Worm (Caenorhabditis elegans) whole organism, L2 larva: ENCODE data around the gene F35E8.7.
A peak's percentile ranks its signal among the peaks of the same experiment; 100 is the strongest.

Experiments
- C34F6.9 ChIP-seq: fragments of 150-350 bp; optimal IDR thresholded peaks from 2 replicates; lab custom pipeline; 2014; ENCODE audit warnings: missing biosample characterization, missing genetic modification characterization
- F13H6.1 ChIP-seq: sonication (generic microtip); optimal IDR thresholded peaks from 2 replicates; lab custom pipeline; 2016; ENCODE audit warnings: missing genetic modification characterization, missing compliant biosample characterization
- R02D3.7 ChIP-seq: fragments of 150-350 bp; optimal IDR thresholded peaks from 2 replicates; lab custom pipeline; 2014; ENCODE audit warnings: missing biosample characterization, missing genetic modification characterization
- Y55F3AM.14 ChIP-seq: fragments of 200-800 bp; sonication (Bioruptor generic); optimal IDR thresholded peaks from 2 replicates; lab custom pipeline; 2018; ENCODE audit warnings: mild to moderate bottlenecking, missing genetic modification characterization, missing compliant biosample characterization
- alr-1 ChIP-seq: fragments of 150-350 bp; optimal IDR thresholded peaks from 2 replicates; lab custom pipeline; 2014; ENCODE audit warnings: missing biosample characterization, missing genetic modification characterization
- ama-1 ChIP-seq: fragments of 150-350 bp; optimal IDR thresholded peaks from 2 replicates; lab custom pipeline; 2018; ENCODE audit warnings: inconsistent platforms
- blmp-1 ChIP-seq: sonication (generic microtip); optimal IDR thresholded peaks from 2 replicates; lab custom pipeline; 2017; ENCODE audit warnings: missing genetic modification characterization, mild to moderate bottlenecking, missing compliant biosample characterization, antibody characterized with exemption, moderate library complexity; ENCODE audit not compliant: insufficient read depth
- ceh-16 ChIP-seq: fragments of 150-350 bp; optimal IDR thresholded peaks from 2 replicates; lab custom pipeline; 2014; ENCODE audit warnings: missing biosample characterization, missing genetic modification characterization
- ceh-82 ChIP-seq: fragments of 150-350 bp; optimal IDR thresholded peaks from 2 replicates; lab custom pipeline; 2014; ENCODE audit warnings: missing biosample characterization, missing genetic modification characterization
- crh-2 ChIP-seq: sonication (generic microtip); optimal IDR thresholded peaks from 2 replicates; lab custom pipeline; 2017; ENCODE audit warnings: missing biosample characterization, missing genetic modification characterization
- egl-27 ChIP-seq: sonication (generic microtip); optimal IDR thresholded peaks from 3 replicates; lab custom pipeline; 2017; ENCODE audit warnings: missing biosample characterization, missing genetic modification reagents, missing genetic modification characterization
- elt-1 ChIP-seq: fragments of 150-350 bp; optimal IDR thresholded peaks from 2 replicates; lab custom pipeline; 2014; ENCODE audit warnings: missing biosample characterization, missing genetic modification characterization
- elt-3 ChIP-seq: sonication (generic microtip); optimal IDR thresholded peaks from 2 replicates; lab custom pipeline; 2017; ENCODE audit warnings: missing biosample characterization, missing genetic modification characterization
- fos-1 ChIP-seq: fragments of 150-350 bp; optimal IDR thresholded peaks from 2 replicates; lab custom pipeline; 2014; ENCODE audit warnings: missing biosample characterization, missing genetic modification characterization
- gmeb-1 ChIP-seq: fragments of 150-350 bp; optimal IDR thresholded peaks from 2 replicates; lab custom pipeline; 2014; ENCODE audit warnings: missing biosample characterization, missing genetic modification characterization
- lin-11 ChIP-seq: fragments of 150-350 bp; sonication (generic microtip); optimal IDR thresholded peaks from 2 replicates; lab custom pipeline; 2014; ENCODE audit warnings: missing biosample characterization, missing genetic modification characterization, inconsistent platforms, mixed read lengths
- lin-13 ChIP-seq: fragments of 150-350 bp; optimal IDR thresholded peaks from 2 replicates; lab custom pipeline; 2014; ENCODE audit warnings: missing biosample characterization, missing genetic modification reagents, missing genetic modification characterization
- lin-39 ChIP-seq: fragments of 150-350 bp; optimal IDR thresholded peaks from 2 replicates; lab custom pipeline; 2014; ENCODE audit warnings: missing biosample characterization, missing genetic modification reagents, missing genetic modification characterization
- lsy-2 ChIP-seq, 2 experiments: fragments of 150-350 bp in 1 of 2; sonication (generic microtip) in 1 of 2; optimal IDR thresholded peaks; 2 replicates each; lab custom pipeline; 2014 to 2017; ENCODE audit warnings: missing biosample characterization in 2 of 2, missing genetic modification characterization in 2 of 2
- mab-5 ChIP-seq: fragments of 150-350 bp; optimal IDR thresholded peaks from 2 replicates; lab custom pipeline; 2014; ENCODE audit warnings: missing biosample characterization, missing genetic modification characterization
- mdl-1 ChIP-seq, 2 experiments: fragments of 150-350 bp in 1 of 2; sonication (generic microtip) in 1 of 2; optimal IDR thresholded peaks; 2 replicates each; lab custom pipeline; 2017; ENCODE audit warnings: missing biosample characterization in 2 of 2, missing genetic modification characterization in 2 of 2
- nhr-10 ChIP-seq: sonication (generic microtip); optimal IDR thresholded peaks from 2 replicates; lab custom pipeline; 2017; ENCODE audit warnings: missing biosample characterization, missing genetic modification characterization
- nhr-12 ChIP-seq: fragments of 150-350 bp; optimal IDR thresholded peaks from 2 replicates; lab custom pipeline; 2014; ENCODE audit warnings: missing biosample characterization, missing genetic modification characterization
- nhr-129 ChIP-seq: fragments of 150-350 bp; optimal IDR thresholded peaks from 2 replicates; lab custom pipeline; 2014; ENCODE audit warnings: missing biosample characterization, missing genetic modification characterization
- nhr-21 ChIP-seq: fragments of 150-350 bp; optimal IDR thresholded peaks from 2 replicates; lab custom pipeline; 2014; ENCODE audit warnings: missing biosample characterization, missing genetic modification characterization
- nhr-23 ChIP-seq: fragments of 150-350 bp; optimal IDR thresholded peaks from 2 replicates; lab custom pipeline; 2014; ENCODE audit warnings: missing biosample characterization, missing genetic modification reagents, missing genetic modification characterization
- nhr-237 ChIP-seq: fragments of 150-350 bp; optimal IDR thresholded peaks from 2 replicates; lab custom pipeline; 2014; ENCODE audit warnings: missing biosample characterization, missing genetic modification characterization
- nhr-25 ChIP-seq: fragments of 150-350 bp; sonication (generic microtip); optimal IDR thresholded peaks from 3 replicates; lab custom pipeline; 2014; ENCODE audit warnings: missing biosample characterization, missing genetic modification characterization
- nhr-77 ChIP-seq: fragments of 150-350 bp; optimal IDR thresholded peaks from 2 replicates; lab custom pipeline; 2014; ENCODE audit warnings: missing biosample characterization, missing genetic modification characterization
- skn-1 ChIP-seq: sonication (generic microtip); optimal IDR thresholded peaks from 2 replicates; lab custom pipeline; 2017; ENCODE audit warnings: missing biosample characterization, missing genetic modification characterization
- sma-9 ChIP-seq, 2 experiments: fragments of 150-350 bp in 1 of 2; sonication (generic microtip) in 1 of 2; optimal IDR thresholded peaks; 2 replicates each; lab custom pipeline; 2014 to 2016; ENCODE audit warnings: missing genetic modification characterization in 2 of 2, mild to moderate bottlenecking in 1 of 2, missing biosample characterization in 1 of 2, missing compliant biosample characterization in 1 of 2, missing genetic modification reagents in 1 of 2, moderate library complexity in 1 of 2
- snpc-4 ChIP-seq: fragments of 150-350 bp; optimal IDR thresholded peaks from 2 replicates; lab custom pipeline; 2014; ENCODE audit warnings: missing biosample characterization, missing genetic modification characterization
- unc-39 ChIP-seq: fragments of 150-350 bp; optimal IDR thresholded peaks from 2 replicates; lab custom pipeline; 2014; ENCODE audit warnings: missing biosample characterization, missing genetic modification characterization
- unc-55 ChIP-seq: fragments of 150-350 bp; sonication (generic microtip); optimal IDR thresholded peaks from 3 replicates; lab custom pipeline; 2014; ENCODE audit warnings: missing biosample characterization, missing genetic modification reagents, missing genetic modification characterization
- unc-62 ChIP-seq: fragments of 150-350 bp; optimal IDR thresholded peaks from 2 replicates; lab custom pipeline; 2014; ENCODE audit warnings: missing biosample characterization, missing genetic modification reagents, missing genetic modification characterization
- zag-1 ChIP-seq: fragments of 150-350 bp; optimal IDR thresholded peaks from 2 replicates; lab custom pipeline; 2014; ENCODE audit warnings: missing biosample characterization, missing genetic modification characterization
- ztf-1 ChIP-seq: fragments of 200-800 bp; sonication (Bioruptor generic); conservative IDR thresholded peaks from 2 replicates; pipeline ENCODE4 v1.3.6; 2022; ENCODE audit warnings: missing genetic modification characterization, missing compliant biosample characterization
- ztf-4 ChIP-seq: fragments of 150-350 bp; optimal IDR thresholded peaks from 2 replicates; lab custom pipeline; 2014; ENCODE audit warnings: missing biosample characterization, missing genetic modification characterization

The F35E8.7 gene

DNA sequence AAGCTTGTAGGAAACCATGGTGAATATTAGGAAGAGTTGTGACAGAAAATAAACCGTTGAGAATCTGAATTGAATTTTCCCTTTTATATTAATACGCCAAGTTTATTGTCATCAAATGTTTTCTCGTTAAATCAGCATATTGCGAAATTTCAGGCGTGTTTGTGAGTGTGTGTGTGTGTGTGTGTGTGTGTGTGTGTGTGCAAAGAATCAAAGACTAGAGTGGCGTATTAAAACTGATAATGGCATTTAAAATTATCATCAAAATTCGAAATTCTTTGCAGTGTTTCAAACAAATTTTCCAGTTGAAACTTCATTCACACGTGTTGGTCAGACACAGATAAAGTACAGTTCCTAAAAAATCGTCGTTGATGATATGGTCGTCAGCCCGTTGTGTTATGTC is 2.1 kb downstream of the F35E8.7 start, which contains the start of gene gst-38:
gst-38 (minus strand) TSS at position 152 of the 400 bp plus-strand sequence.
- TF ChIP-seq gmeb-1 (tag; lab: Kevin White, UChicago) (no peak), alr-1 (tag; lab: Kevin White, UChicago) (no peak), crh-2 (peak; percentile 30), mdl-1 (tag; optimal IDR thresholded peaks at IDR 0.05; lab: Kevin White, UChicago) (no peak), nhr-10 (tag; lab: Kevin White, UChicago) (no peak), ceh-16 (tag; lab: Kevin White, UChicago) (no peak), unc-55 (GFP tag; lab: Kevin White, UChicago) (no peak), nhr-12 (tag; lab: Kevin White, UChicago) (no peak), lin-13 (GFP tag; lab: Kevin White, UChicago) (no peak), nhr-77 (no peak), blmp-1 (no peak), ceh-82 (tag; lab: Kevin White, UChicago) (no peak), snpc-4 (tag; lab: Kevin White, UChicago) (no peak), nhr-21 (tag; lab: Kevin White, UChicago) (no peak), fos-1 (tag; lab: Kevin White, UChicago) (peak; percentile 63), lin-11 (tag; lab: Kevin White, UChicago) (no peak), unc-62 (GFP tag; lab: Kevin White, UChicago) (no peak), elt-1 (tag; lab: Kevin White, UChicago) (no peak), nhr-129 (no peak), sma-9 (GFP tag; optimal IDR thresholded peaks at IDR 0.05; lab: Kevin White, UChicago) (peak; percentile 57), sma-9 (tag; optimal IDR thresholded peaks at IDR 0.05; lab: Kevin White, UChicago) (no peak), nhr-23 (tag; lab: Kevin White, UChicago) (no peak), ama-1 (lab: Kevin White, UChicago) (no peak), ztf-1 (GFP tag; lab: Robert Waterston, UW) (no peak), zag-1 (tag; lab: Kevin White, UChicago) (no peak), ztf-4 (no peak)
- TF ChIP-seq, all 48 proteins: peak for 3

- TF ChIP-seq nhr-129 (no peak), lsy-2 (tag; optimal IDR thresholded peaks at IDR 0.05; lab: Kevin White, UChicago) (no peak), snpc-4 (tag; lab: Kevin White, UChicago) (no peak), ama-1 (lab: Kevin White, UChicago) (no peak), zag-1 (tag; lab: Kevin White, UChicago) (no peak), ztf-4 (no peak), C34F6.9 (tag; lab: Kevin White, UChicago) (no peak), alr-1 (tag; lab: Kevin White, UChicago) (no peak), lin-39 (tag; lab: Kevin White, UChicago) (no peak)
Measured at ce11 chrV:15917458-15917857, 3.6 kb downstream of the F35E8.7 start, which contains the start of gene F35E8.9. Gene F35E8.9 (minus strand): TSS chrV:15917558.

ce11 chrV:15920273-15920672 is 6.5 kb downstream of the F35E8.7 start, which contains the start of gene F35E8.10:
Gene F35E8.10 (minus strand): TSS chrV:15920373.
- no peak for TF ChIP-seq skn-1 (tag; lab: Kevin White, UChicago)
- no peak for TF ChIP-seq unc-55 (GFP tag; lab: Kevin White, UChicago)
- no peak for TF ChIP-seq gmeb-1 (tag; lab: Kevin White, UChicago)
- TF ChIP-seq unc-39 (tag; lab: Kevin White, UChicago) = no peak
- TF ChIP-seq egl-27 (tag; lab: Kevin White, UChicago) = no peak
- no peak for TF ChIP-seq nhr-25 (tag; lab: Kevin White, UChicago)
- TF ChIP-seq lin-39 (tag; lab: Kevin White, UChicago) = no peak
- TF ChIP-seq elt-3 = no peak

- TF ChIP-seq C34F6.9 (tag; lab: Kevin White, UChicago) = no peak
- no peak for TF ChIP-seq zag-1 (tag; lab: Kevin White, UChicago)
- no peak for TF ChIP-seq mab-5 (tag; lab: Kevin White, UChicago)
- TF ChIP-seq elt-3 = no peak
- no peak for TF ChIP-seq nhr-237 (tag; lab: Kevin White, UChicago)
- TF ChIP-seq alr-1 (tag; lab: Kevin White, UChicago) = no peak
- no peak for TF ChIP-seq nhr-77
- no peak for TF ChIP-seq F13H6.1 (tag; lab: Kevin White, UChicago)
- TF ChIP-seq ztf-4 = no peak
- TF ChIP-seq Y55F3AM.14 (GFP tag; lab: Kevin White, UChicago) = no peak
- TF ChIP-seq nhr-129 = no peak
- no peak for TF ChIP-seq lin-11 (tag; lab: Kevin White, UChicago)
- TF ChIP-seq ceh-82 (tag; lab: Kevin White, UChicago) = no peak
- no peak for TF ChIP-seq blmp-1
- no peak for TF ChIP-seq mdl-1 (tag; optimal IDR thresholded peaks at IDR 0.05; lab: Kevin White, UChicago)
- TF ChIP-seq unc-55 (GFP tag; lab: Kevin White, UChicago) = no peak
- TF ChIP-seq R02D3.7 (tag; lab: Kevin White, UChicago) = no peak
Measured at ce11 chrV:15921102-15921501, 7.3 kb downstream of the F35E8.7 start, which contains the start of gene cdr-1. Gene cdr-1 (plus strand): TSS chrV:15921309.
